Worm (Caenorhabditis elegans): ENCODE data around the gene ugt-5.

The ugt-5 gene

DNA sequence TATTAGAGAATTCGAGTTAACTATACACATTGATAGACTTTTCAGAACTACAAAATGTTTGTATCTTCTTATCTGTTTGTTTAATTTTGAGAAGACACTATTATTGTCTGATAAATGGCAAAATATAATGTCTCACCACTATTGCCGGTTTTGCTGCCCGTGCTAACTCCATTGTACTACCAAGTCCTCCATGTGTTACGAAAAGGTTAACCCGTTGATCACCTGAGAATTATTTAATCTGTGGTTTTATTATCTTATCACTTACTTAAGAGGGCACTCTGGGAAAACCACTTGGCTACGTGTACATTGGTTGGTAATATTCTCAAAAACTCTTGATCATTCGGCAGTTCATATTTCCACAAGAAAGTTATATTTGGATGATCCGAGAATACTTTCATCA lies 3.2 kb upstream of the ugt-5 start:
- no peak for TF ChIP-seq nhr-2 (tag; optimal IDR thresholded peaks at IDR 0.05)
- no peak for TF ChIP-seq sem-2 (GFP tag; optimal IDR thresholded peaks at IDR 0.05)
- no peak for TF ChIP-seq nhr-237 (tag; optimal IDR thresholded peaks at IDR 0.05)

DNA sequence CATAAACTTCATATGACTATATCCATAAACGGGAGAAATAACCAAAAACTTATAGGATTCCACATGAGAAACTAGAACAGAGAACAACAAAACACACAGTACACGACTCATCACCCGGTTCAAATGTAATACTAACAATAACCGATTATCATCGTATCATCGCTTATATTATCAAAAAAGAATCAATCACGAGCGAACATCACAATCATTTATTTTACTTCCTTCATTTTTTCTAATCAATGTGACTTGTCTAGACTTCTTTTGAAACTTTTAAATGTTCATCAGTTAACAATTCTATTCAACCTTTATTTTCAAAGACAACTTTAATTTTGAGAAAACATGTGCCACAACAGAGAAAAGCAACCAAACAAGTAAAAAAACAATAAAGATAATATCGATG lies 2.4 kb upstream of the ugt-5 start, which contains the start of gene ugt-4:
ugt-4 (minus strand) TSS at position 141 of the 400 bp plus-strand sequence.
- TF ChIP-seq ztf-11 (tag; optimal IDR thresholded peaks at IDR 0.05) (no peak), nhr-12 (tag; optimal IDR thresholded peaks at IDR 0.05) (no peak), tbx-8 (GFP tag; optimal IDR thresholded peaks at IDR 0.05) (no peak), nhr-28 (tag; optimal IDR thresholded peaks at IDR 0.05) (no peak), lin-32 (GFP tag; optimal IDR thresholded peaks at IDR 0.05) (no peak)

DNA sequence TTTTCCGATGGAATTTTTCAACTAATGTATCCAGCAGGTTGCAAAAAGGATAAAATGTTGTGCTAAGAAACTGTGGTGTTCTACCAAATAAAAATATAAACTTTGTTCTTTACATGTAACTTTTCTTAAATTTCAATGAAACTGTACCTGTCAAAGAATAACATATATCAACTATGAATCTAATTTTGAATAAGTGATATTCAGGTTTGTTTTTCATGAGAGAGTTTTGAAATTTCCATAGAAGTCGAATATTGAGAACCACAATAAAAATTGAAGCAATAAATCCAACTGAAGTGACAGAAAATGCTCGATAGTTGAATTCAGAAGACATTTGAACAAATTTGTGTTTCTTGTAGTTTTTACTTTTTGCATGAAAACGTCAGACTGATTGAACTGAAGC lies 2.6 kb downstream of the ugt-5 start, which contains the start of gene srbc-43:
srbc-43 (minus strand) TSS at position 331 of the 400 bp plus-strand sequence.
- TF ChIP-seq nhr-237 (tag; optimal IDR thresholded peaks at IDR 0.05) = no peak
- TF ChIP-seq snpc-4 (tag; optimal IDR thresholded peaks at IDR 0.05) = no peak
- TF ChIP-seq unc-39 (tag; optimal IDR thresholded peaks at IDR 0.05) = no peak
- TF ChIP-seq pha-4 (tag; optimal IDR thresholded peaks at IDR 0.05) = no peak

DNA sequence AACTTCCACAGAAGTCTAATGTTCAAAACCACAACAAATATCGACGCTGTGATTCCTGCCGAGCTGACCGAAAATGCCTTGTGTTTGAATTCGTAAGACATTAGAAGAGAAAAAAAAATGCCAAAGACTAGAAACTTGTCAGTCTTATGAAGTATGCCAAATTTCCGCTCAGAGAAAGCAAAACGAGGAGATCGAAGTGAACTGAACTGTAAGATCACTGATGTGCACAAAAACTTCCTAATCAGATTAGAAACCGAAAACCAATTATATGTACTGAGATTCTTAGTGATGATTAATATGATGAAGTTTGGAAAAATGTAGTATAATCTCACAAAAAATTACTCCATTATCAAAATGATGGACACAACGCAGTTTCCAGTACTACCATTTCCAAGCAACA lies 4.3 kb downstream of the ugt-5 start, which contains the start of gene srbc-44:
srbc-44 (minus strand) TSS at position 101 of the 400 bp plus-strand sequence.
- TF ChIP-seq unc-39 (tag; optimal IDR thresholded peaks at IDR 0.05) = no peak
- TF ChIP-seq M03D4.4 (tag; optimal IDR thresholded peaks at IDR 0.05) = no peak
- TF ChIP-seq nhr-237 (tag; optimal IDR thresholded peaks at IDR 0.05) = no peak
- TF ChIP-seq mep-1 (tag; optimal IDR thresholded peaks at IDR 0.05) = no peak

DNA sequence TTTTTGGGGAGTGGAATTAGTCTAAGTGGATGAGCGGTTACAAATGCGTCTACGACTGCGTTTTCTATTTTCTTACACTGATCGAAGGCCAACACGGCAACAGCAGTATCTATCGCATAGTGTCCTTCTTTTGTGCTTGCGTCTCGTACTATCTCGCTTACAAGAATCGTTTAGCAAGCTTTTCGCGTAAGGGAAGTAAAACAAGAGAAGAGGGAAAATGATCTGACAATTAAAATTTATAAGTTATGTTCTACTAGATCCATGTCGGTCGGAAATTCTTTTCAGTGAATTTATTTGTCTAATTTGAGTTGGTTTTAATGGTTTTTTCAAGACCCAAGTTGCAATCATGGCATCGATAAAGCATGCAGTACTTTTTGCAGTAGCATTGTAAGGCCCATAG lies 5.7 kb downstream of the ugt-5 start, which contains the start of gene fkb-4:
fkb-4 (minus strand) TSS at position 101 of the 400 bp plus-strand sequence.
- TF ChIP-seq ztf-11 (tag; optimal IDR thresholded peaks at IDR 0.05) (no peak), pha-4 (tag; optimal IDR thresholded peaks at IDR 0.05) (no peak), hlh-1 (tag; optimal IDR thresholded peaks at IDR 0.05) (no peak), drap-1 (GFP tag; optimal IDR thresholded peaks at IDR 0.05) (no peak), lin-13 (tag; optimal IDR thresholded peaks at IDR 0.05) (no peak), zip-8 (tag; optimal IDR thresholded peaks at IDR 0.05) (no peak), blmp-1 (tag; optimal IDR thresholded peaks at IDR 0.05) (no peak), ces-1 (GFP tag; optimal IDR thresholded peaks at IDR 0.05) (no peak), nhr-28 (tag; optimal IDR thresholded peaks at IDR 0.05) (no peak), unc-39 (tag; optimal IDR thresholded peaks at IDR 0.05) (no peak)

DNA sequence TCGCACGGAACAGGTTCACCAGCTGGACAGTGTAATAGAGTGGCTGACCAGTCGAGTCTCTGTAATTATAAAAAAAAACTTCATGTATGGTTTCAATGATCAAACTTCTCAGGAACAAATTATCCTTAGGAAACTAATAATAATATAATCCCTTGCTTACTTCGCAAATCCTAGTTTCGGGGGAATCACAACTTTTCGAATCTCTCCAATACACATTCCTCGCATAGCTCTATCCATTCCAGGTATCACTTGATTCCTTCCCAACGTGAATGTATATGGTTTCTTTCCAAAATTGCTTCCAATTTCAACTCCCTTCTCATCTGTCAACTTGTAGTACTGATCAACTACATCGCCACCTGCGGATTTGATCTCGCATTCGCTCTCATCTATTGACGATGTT lies 6.4 kb downstream of the ugt-5 start:
- TF ChIP-seq snpc-4 (tag; optimal IDR thresholded peaks at IDR 0.05) (no peak), nhr-76 (tag; optimal IDR thresholded peaks at IDR 0.05) (no peak), lin-13 (tag; optimal IDR thresholded peaks at IDR 0.05) (no peak), sptf-1 (tag; optimal IDR thresholded peaks at IDR 0.05) (no peak), bed-3 (GFP tag; optimal IDR thresholded peaks at IDR 0.05) (no peak), ztf-11 (tag; optimal IDR thresholded peaks at IDR 0.05) (no peak), blmp-1 (tag; optimal IDR thresholded peaks at IDR 0.05) (no peak), unc-39 (tag; optimal IDR thresholded peaks at IDR 0.05) (no peak), ces-1 (GFP tag; optimal IDR thresholded peaks at IDR 0.05) (no peak), drap-1 (GFP tag; optimal IDR thresholded peaks at IDR 0.05) (no peak), elt-3 (tag; optimal IDR thresholded peaks at IDR 0.05) (no peak), zip-8 (tag; optimal IDR thresholded peaks at IDR 0.05) (no peak), ceh-39 (tag; optimal IDR thresholded peaks at IDR 0.05) (no peak), mab-5 (tag; optimal IDR thresholded peaks at IDR 0.05) (no peak)

DNA sequence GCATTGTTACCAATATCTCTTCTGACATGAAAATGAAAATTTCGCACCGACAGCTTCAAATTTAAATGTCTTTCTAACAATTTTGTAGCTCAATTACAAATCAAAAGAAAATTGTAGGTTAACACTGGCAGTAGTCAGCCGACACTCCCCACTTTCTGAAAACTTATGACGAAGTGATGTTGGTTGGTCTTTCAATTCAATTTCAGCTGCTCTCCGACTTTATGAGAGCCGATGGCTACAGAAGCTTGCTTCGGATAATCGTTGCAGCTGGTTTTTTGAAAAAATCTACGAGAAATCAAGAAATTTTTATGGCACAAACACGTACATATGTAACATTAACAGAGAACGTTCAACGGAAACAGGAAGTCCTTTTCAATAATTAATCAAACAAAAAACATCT lies 7.9 kb downstream of the ugt-5 start, which contains the start of gene sre-20:
sre-20 (minus strand) TSS at position 101 of the 400 bp plus-strand sequence.
- TF ChIP-seq nhr-237 (tag; optimal IDR thresholded peaks at IDR 0.05) (no peak), mep-1 (tag; optimal IDR thresholded peaks at IDR 0.05) (no peak), nhr-28 (tag; optimal IDR thresholded peaks at IDR 0.05) (no peak), lin-32 (GFP tag; optimal IDR thresholded peaks at IDR 0.05) (no peak), cnd-1 (tag; optimal IDR thresholded peaks at IDR 0.05) (no peak), snpc-4 (tag; optimal IDR thresholded peaks at IDR 0.05) (no peak), unc-62 (GFP tag; optimal IDR thresholded peaks at IDR 0.05) (no peak), unc-39 (tag; optimal IDR thresholded peaks at IDR 0.05) (no peak), sem-2 (GFP tag; optimal IDR thresholded peaks at IDR 0.05) (no peak), nhr-2 (tag; optimal IDR thresholded peaks at IDR 0.05) (no peak)

Data from whole organism, mixed stage, embryonic.